Worm (Caenorhabditis elegans) whole organism, young adult: ENCODE results near the gene ttr-33.

Experiments
- F39B2.1 ChIP-seq: fragments of 200-800 bp; sonication (Bioruptor generic); IDR thresholded peaks from 2 replicates; pipeline ENCODE4 v1.3.6; 2022; ENCODE audit warnings: missing genetic modification reagents, missing genetic modification characterization, missing compliant biosample characterization
- mel-28 ChIP-seq: sonication (generic microtip); optimal IDR thresholded peaks from 2 replicates; lab custom pipeline; 2016; ENCODE audit warnings: borderline replicate concordance, mild to moderate bottlenecking, missing genetic modification characterization, missing compliant biosample characterization
- sea-2 ChIP-seq: fragments of 200-800 bp; sonication (Bioruptor generic); IDR thresholded peaks from 2 replicates; pipeline ENCODE4 v1.3.6; 2022; ENCODE audit warnings: missing genetic modification characterization, missing compliant biosample characterization
- ztf-25 ChIP-seq: fragments of 200-800 bp; sonication (Bioruptor generic); IDR thresholded peaks from 2 replicates; pipeline ENCODE4 v1.3.6; 2022; ENCODE audit warnings: missing genetic modification reagents, missing genetic modification characterization, missing compliant biosample characterization

ttr-33 gene

DNA sequence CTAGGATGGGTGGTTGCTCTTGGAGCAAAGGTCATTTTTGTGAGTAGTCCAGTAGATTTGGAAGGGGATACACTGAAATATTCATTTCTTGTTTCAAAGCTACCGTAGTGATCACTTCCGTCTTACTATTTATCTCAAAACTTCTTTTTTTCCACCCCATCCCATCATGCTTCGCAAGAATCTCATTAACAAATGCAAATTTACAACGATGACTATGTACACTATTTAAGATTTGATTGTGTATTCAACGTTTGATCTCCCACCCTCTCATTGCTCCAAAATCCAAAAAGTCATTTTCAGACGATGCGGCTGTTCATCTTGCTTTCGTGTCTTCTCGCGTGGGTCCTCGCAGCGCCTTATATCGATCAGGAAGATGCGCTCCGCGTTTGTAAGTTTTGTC, 44.6 kb downstream of the ttr-33 start, which contains the start of gene flp-21 (continued):
- TF ChIP-seq sea-2 (GFP tag; lab: Robert Waterston, UW) (no peak), F39B2.1 (GFP tag; lab: Robert Waterston, UW) (no peak), mel-28 (no peak), ztf-25 (GFP tag; lab: Robert Waterston, UW) (no peak)
